Worm (Caenorhabditis elegans) whole organism, L1 larva: ENCODE data around the gene C06E1.1.

ENCODE experiments used
- ces-1 ChIP-seq: fragments of 150-350 bp; optimal IDR thresholded peaks from 2 replicates; lab custom pipeline; 2014; ENCODE audit warnings: missing biosample characterization, missing genetic modification reagents, missing genetic modification characterization
- fkh-8 ChIP-seq: sonication (generic microtip); optimal IDR thresholded peaks from 2 replicates; lab custom pipeline; 2016; ENCODE audit warnings: mild to moderate bottlenecking, missing genetic modification characterization, missing compliant biosample characterization
- lin-15B ChIP-seq: fragments of 150-350 bp; sonication (generic microtip); optimal IDR thresholded peaks from 3 replicates; lab custom pipeline; 2014; ENCODE audit warnings: missing biosample characterization, missing genetic modification characterization
- nhr-11 ChIP-seq: fragments of 150-350 bp; optimal IDR thresholded peaks from 2 replicates; lab custom pipeline; 2014; ENCODE audit warnings: missing biosample characterization, missing genetic modification characterization

ce11 chrIII:8589195-8589594, 16.4 kb upstream of the C06E1.1 start, which contains the start of gene fip-3:
- TF ChIP-seq nhr-11 (tag; lab: Kevin White, UChicago) (no peak), lin-15B (tag; lab: Kevin White, UChicago) (no peak), ces-1 (GFP tag; lab: Kevin White, UChicago) (no peak), fkh-8 (tag; lab: Kevin White, UChicago) (no peak)
